Worm (Caenorhabditis elegans) whole organism, L3 larva: ENCODE data around the gene C44H4.6.
A peak's percentile ranks its signal among the peaks of the same experiment; 100 is the strongest.

Experiments used
- R02D3.7 ChIP-seq: fragments of 150-350 bp; optimal IDR thresholded peaks from 2 replicates; lab custom pipeline; 2014; ENCODE audit warnings: missing biosample characterization, missing genetic modification characterization
- ZK546.5 ChIP-seq: sonication (generic microtip); optimal IDR thresholded peaks from 2 replicates; lab custom pipeline; 2017; ENCODE audit warnings: missing biosample characterization, missing genetic modification characterization
- aly-2 ChIP-seq: fragments of 150-350 bp; optimal IDR thresholded peaks from 2 replicates; lab custom pipeline; 2014; ENCODE audit warnings: missing biosample characterization, missing genetic modification characterization
- ama-1 ChIP-seq: fragments of 150-350 bp; optimal IDR thresholded peaks from 2 replicates; lab custom pipeline; 2018
- ceh-16 ChIP-seq: sonication (generic microtip); optimal IDR thresholded peaks from 2 replicates; lab custom pipeline; 2017; ENCODE audit warnings: missing biosample characterization, missing genetic modification characterization
- ceh-28 ChIP-seq: fragments of 150-350 bp; optimal IDR thresholded peaks from 2 replicates; lab custom pipeline; 2014; ENCODE audit warnings: missing biosample characterization, missing genetic modification reagents, missing genetic modification characterization
- ceh-82 ChIP-seq: fragments of 150-350 bp; optimal IDR thresholded peaks from 2 replicates; lab custom pipeline; 2014; ENCODE audit warnings: missing biosample characterization, missing genetic modification characterization
- ceh-9 ChIP-seq: sonication (generic microtip); optimal IDR thresholded peaks from 2 replicates; lab custom pipeline; 2018; ENCODE audit warnings: missing biosample characterization, missing genetic modification characterization
- daf-12 ChIP-seq: fragments of 150-350 bp; optimal IDR thresholded peaks from 2 replicates; lab custom pipeline; 2014; ENCODE audit warnings: missing biosample characterization, missing genetic modification reagents, missing genetic modification characterization
- egl-27 ChIP-seq: sonication (generic microtip); optimal IDR thresholded peaks from 4 replicates; lab custom pipeline; 2017; ENCODE audit warnings: missing biosample characterization, missing genetic modification reagents, missing genetic modification characterization
- egl-5 ChIP-seq: fragments of 150-350 bp; optimal IDR thresholded peaks from 2 replicates; lab custom pipeline; 2017; ENCODE audit warnings: missing biosample characterization, missing genetic modification reagents, missing genetic modification characterization, inconsistent platforms
- elt-1 ChIP-seq: fragments of 150-350 bp; optimal IDR thresholded peaks from 2 replicates; lab custom pipeline; 2014; ENCODE audit warnings: missing biosample characterization, missing genetic modification characterization
- elt-2 ChIP-seq: sonication (generic microtip); optimal IDR thresholded peaks from 2 replicates; lab custom pipeline; 2016; ENCODE audit warnings: missing genetic modification reagents, mild to moderate bottlenecking, missing genetic modification characterization, missing compliant biosample characterization
- elt-3 ChIP-seq, 3 experiments: fragments of 150-350 bp in 1 of 3; sonication (generic microtip) in 2 of 3; optimal IDR thresholded peaks; 2 replicates in 2 of 3; 4 replicates in 1 of 3; lab custom pipeline; 2014 to 2017; ENCODE audit warnings: missing biosample characterization in 3 of 3, missing genetic modification characterization in 3 of 3
- eor-1 ChIP-seq, 2 experiments: fragments of 150-350 bp; optimal IDR thresholded peaks; 2 replicates each; lab custom pipeline; 2014 to 2018; ENCODE audit warnings: missing biosample characterization in 2 of 2, missing genetic modification characterization in 2 of 2
- fkh-10 ChIP-seq: sonication (generic microtip); optimal IDR thresholded peaks from 2 replicates; lab custom pipeline; 2017; ENCODE audit warnings: missing biosample characterization, missing genetic modification reagents, missing genetic modification characterization
- fkh-2 ChIP-seq: fragments of 150-350 bp; optimal IDR thresholded peaks from 2 replicates; lab custom pipeline; 2014; ENCODE audit warnings: missing biosample characterization, missing genetic modification reagents, missing genetic modification characterization
- fos-1 ChIP-seq: fragments of 150-350 bp; optimal IDR thresholded peaks from 2 replicates; lab custom pipeline; 2014; ENCODE audit warnings: missing biosample characterization, missing genetic modification characterization
- hmg-11 ChIP-seq: sonication (generic microtip); optimal IDR thresholded peaks from 2 replicates; lab custom pipeline; 2016; ENCODE audit warnings: missing genetic modification characterization, missing compliant biosample characterization
- jun-1 ChIP-seq: fragments of 150-350 bp; optimal IDR thresholded peaks from 2 replicates; lab custom pipeline; 2014; ENCODE audit warnings: missing biosample characterization, missing genetic modification reagents, missing genetic modification characterization
- lin-15B ChIP-seq: fragments of 150-350 bp; optimal IDR thresholded peaks from 2 replicates; lab custom pipeline; 2014; ENCODE audit warnings: missing biosample characterization, missing genetic modification characterization
- lin-39 ChIP-seq: fragments of 150-350 bp; optimal IDR thresholded peaks from 2 replicates; lab custom pipeline; 2018; ENCODE audit warnings: missing biosample characterization, missing genetic modification reagents, missing genetic modification characterization
- lsy-12 ChIP-seq: sonication (generic microtip); optimal IDR thresholded peaks from 2 replicates; lab custom pipeline; 2016; ENCODE audit warnings: mild to moderate bottlenecking, missing genetic modification characterization, missing compliant biosample characterization
- mdl-1 ChIP-seq: fragments of 150-350 bp; optimal IDR thresholded peaks from 2 replicates; lab custom pipeline; 2014; ENCODE audit warnings: missing biosample characterization, missing genetic modification characterization
- mml-1 ChIP-seq: fragments of 150-350 bp; sonication (generic microtip); optimal IDR thresholded peaks from 3 replicates; lab custom pipeline; 2014; ENCODE audit warnings: missing biosample characterization, missing genetic modification characterization
- nfya-1 ChIP-seq: sonication (generic microtip); optimal IDR thresholded peaks from 2 replicates; lab custom pipeline; 2017; ENCODE audit warnings: missing genetic modification characterization, mild to moderate bottlenecking, missing compliant biosample characterization, antibody characterized with exemption, moderate library complexity; ENCODE audit not compliant: insufficient read depth
- nhr-11 ChIP-seq: fragments of 150-350 bp; optimal IDR thresholded peaks from 2 replicates; lab custom pipeline; 2014; ENCODE audit warnings: missing biosample characterization, missing genetic modification characterization
- nhr-12 ChIP-seq: fragments of 150-350 bp; optimal IDR thresholded peaks from 2 replicates; lab custom pipeline; 2014; ENCODE audit warnings: missing biosample characterization, missing genetic modification characterization
- nhr-23 ChIP-seq: fragments of 150-350 bp; optimal IDR thresholded peaks from 2 replicates; lab custom pipeline; 2014; ENCODE audit warnings: missing biosample characterization, missing genetic modification reagents, missing genetic modification characterization
- nhr-237 ChIP-seq: fragments of 150-350 bp; optimal IDR thresholded peaks from 2 replicates; lab custom pipeline; 2014; ENCODE audit warnings: missing biosample characterization, missing genetic modification characterization
- nhr-25 ChIP-seq: sonication (generic microtip); optimal IDR thresholded peaks from 2 replicates; lab custom pipeline; 2017; ENCODE audit warnings: missing biosample characterization, missing genetic modification characterization
- nhr-28 ChIP-seq: fragments of 150-350 bp; optimal IDR thresholded peaks from 2 replicates; lab custom pipeline; 2014; ENCODE audit warnings: missing biosample characterization, missing genetic modification characterization
- nhr-43 ChIP-seq: sonication (generic microtip); optimal IDR thresholded peaks from 2 replicates; lab custom pipeline; 2016; ENCODE audit warnings: mild to moderate bottlenecking, missing genetic modification characterization, missing compliant biosample characterization; ENCODE audit not compliant: poor library complexity, severe bottlenecking
- nhr-67 ChIP-seq: fragments of 150-350 bp; optimal IDR thresholded peaks from 2 replicates; lab custom pipeline; 2014; ENCODE audit warnings: missing biosample characterization, missing genetic modification characterization
- nhr-76 ChIP-seq: fragments of 150-350 bp; sonication (generic microtip); optimal IDR thresholded peaks from 5 replicates; lab custom pipeline; 2014; ENCODE audit warnings: missing biosample characterization, missing genetic modification characterization
- nhr-77 ChIP-seq: fragments of 150-350 bp; optimal IDR thresholded peaks from 2 replicates; lab custom pipeline; 2014; ENCODE audit warnings: missing biosample characterization, missing genetic modification characterization
- pha-4 ChIP-seq: fragments of 150-350 bp; optimal IDR thresholded peaks from 2 replicates; lab custom pipeline; 2014; ENCODE audit warnings: missing biosample characterization, missing genetic modification reagents, missing genetic modification characterization
- pqm-1 ChIP-seq: fragments of 150-350 bp; optimal IDR thresholded peaks from 2 replicates; lab custom pipeline; 2017; ENCODE audit warnings: missing biosample characterization, missing genetic modification characterization, inconsistent platforms
- sea-2 ChIP-seq: fragments of 150-350 bp; sonication (generic microtip); optimal IDR thresholded peaks from 4 replicates; lab custom pipeline; 2014; ENCODE audit warnings: missing biosample characterization, missing genetic modification reagents, missing genetic modification characterization
- skn-1 ChIP-seq: fragments of 150-350 bp; optimal IDR thresholded peaks from 2 replicates; lab custom pipeline; 2014; ENCODE audit warnings: missing biosample characterization, missing genetic modification characterization
- snpc-4 ChIP-seq: fragments of 150-350 bp; optimal IDR thresholded peaks from 2 replicates; lab custom pipeline; 2014; ENCODE audit warnings: missing biosample characterization, missing genetic modification characterization
- tbx-2 ChIP-seq: sonication (generic microtip); optimal IDR thresholded peaks from 2 replicates; lab custom pipeline; 2016; ENCODE audit warnings: mild to moderate bottlenecking, missing genetic modification characterization, missing compliant biosample characterization
- unc-39 ChIP-seq: sonication (generic microtip); optimal IDR thresholded peaks from 4 replicates; lab custom pipeline; 2017; ENCODE audit warnings: missing biosample characterization, missing genetic modification characterization
- unc-62 ChIP-seq: fragments of 150-350 bp; sonication (generic microtip); optimal IDR thresholded peaks from 4 replicates; lab custom pipeline; 2014; ENCODE audit warnings: missing biosample characterization, missing genetic modification reagents, missing genetic modification characterization
- zag-1 ChIP-seq: fragments of 150-350 bp; optimal IDR thresholded peaks from 2 replicates; lab custom pipeline; 2014; ENCODE audit warnings: missing biosample characterization, missing genetic modification characterization
- ztf-11 ChIP-seq: fragments of 150-350 bp; optimal IDR thresholded peaks from 2 replicates; lab custom pipeline; 2014; ENCODE audit warnings: missing biosample characterization, missing genetic modification characterization
- ztf-4 ChIP-seq: fragments of 150-350 bp; optimal IDR thresholded peaks from 2 replicates; lab custom pipeline; 2014; ENCODE audit warnings: missing biosample characterization, missing genetic modification characterization

The C44H4.6 gene

DNA sequence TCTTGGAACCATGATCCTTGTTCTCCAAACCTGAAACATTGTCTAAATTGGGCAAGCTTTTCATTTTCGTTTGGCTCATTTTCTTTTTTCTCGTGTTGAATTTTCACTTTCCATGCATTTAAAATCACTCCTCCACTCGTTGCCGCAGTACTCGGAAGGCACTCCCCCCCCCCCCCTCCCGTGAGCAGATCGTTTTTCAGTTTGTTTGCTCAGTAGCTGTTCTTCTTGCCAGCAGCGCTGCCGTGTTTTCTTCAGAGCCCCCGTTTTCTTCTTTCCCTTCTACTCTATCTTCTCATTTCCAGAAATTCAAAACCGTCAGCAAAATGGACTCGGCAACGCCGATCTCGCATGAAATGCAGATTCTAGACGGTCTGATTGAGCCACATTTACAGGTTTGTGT, 4.3 kb downstream of the C44H4.6 start, which contains the start of gene C44H4.8:
C44H4.8 (plus strand) TSS at position 301 of the 400 bp plus-strand sequence.
- TF ChIP-seq unc-62 (no peak), jun-1 (no peak), nhr-11 (tag; lab: Kevin White, UChicago) (no peak), nhr-12 (tag; lab: Kevin White, UChicago) (no peak), elt-2 (tag; lab: Kevin White, UChicago) (no peak), nhr-67 (tag; lab: Kevin White, UChicago) (no peak), ama-1 (no peak), nhr-25 (tag; lab: Kevin White, UChicago) (no peak), egl-5 (tag; lab: Kevin White, UChicago) (no peak), pqm-1 (tag; lab: Kevin White, UChicago) (no peak), mdl-1 (tag; lab: Kevin White, UChicago) (no peak), hmg-11 (tag; lab: Kevin White, UChicago) (no peak)

DNA sequence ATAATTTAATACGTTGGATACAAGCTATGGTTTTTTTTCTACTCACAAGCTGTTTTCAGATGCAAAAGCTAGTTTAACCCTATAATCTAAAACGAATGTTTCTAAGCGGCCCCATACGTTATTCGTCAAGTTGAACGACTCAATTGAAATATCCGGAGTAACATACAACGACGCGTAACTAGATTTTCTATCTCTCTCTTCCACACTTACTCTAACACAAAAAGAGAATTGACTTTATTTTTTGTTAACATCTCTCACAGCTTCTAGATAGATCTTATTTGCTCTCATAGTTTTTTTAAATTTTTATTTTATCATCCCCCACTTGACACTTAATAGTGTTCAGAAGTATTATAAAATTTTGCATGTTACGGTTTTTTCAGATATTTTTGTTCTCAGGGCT, 5.9 kb downstream of the C44H4.6 start:
- TF ChIP-seq ama-1: no peak
- TF ChIP-seq lin-15B: no peak
- peak; percentile 91 for TF ChIP-seq fkh-10 (GFP tag; lab: Kevin White, UChicago)

DNA sequence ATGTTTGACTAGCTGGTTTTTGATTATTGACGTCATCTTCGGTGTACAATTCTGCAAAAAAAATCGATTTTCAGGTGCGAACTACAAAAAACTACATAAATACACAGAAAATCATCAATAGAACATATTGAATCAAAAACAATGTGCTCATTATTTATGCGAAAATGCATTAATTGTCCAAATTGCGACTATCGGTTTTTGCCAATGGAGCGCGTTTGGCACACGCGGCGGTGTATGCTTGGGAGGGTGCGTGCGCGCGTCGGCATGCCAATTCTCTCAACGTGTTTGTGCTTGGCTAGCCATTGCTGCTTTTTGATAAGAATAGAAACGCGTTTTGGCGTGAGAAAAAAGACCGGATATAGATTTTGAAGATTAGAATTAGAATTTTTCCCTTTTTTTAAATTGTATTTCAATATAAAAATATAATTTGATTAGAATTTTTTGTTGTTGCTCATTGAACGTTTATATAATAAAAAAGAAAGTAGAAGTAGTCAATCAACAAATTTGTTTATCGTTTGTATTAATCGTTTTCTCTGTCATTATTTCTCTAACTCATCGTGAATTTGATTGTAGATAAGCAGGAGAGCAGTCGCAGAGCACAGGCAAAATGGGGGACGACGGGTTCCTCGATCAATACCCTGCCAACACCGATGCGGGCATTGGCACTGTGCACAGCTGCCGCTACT, 10.0 kb downstream of the C44H4.6 start, which contains the start of the genes C44H4.4 and tap-1:
C44H4.4 (minus strand) TSS at position 51 of the 686 bp plus-strand sequence.
tap-1 (plus strand) TSS at position 574 of the 686 bp plus-strand sequence.
- TF ChIP-seq nhr-76: no peak
- TF ChIP-seq sea-2 (GFP tag; lab: Kevin White, UChicago): no peak
- no peak for TF ChIP-seq ama-1
- TF ChIP-seq aly-2: no peak
- no peak for TF ChIP-seq nhr-23 (tag; lab: Kevin White, UChicago)
- no peak for TF ChIP-seq ceh-28 (tag; lab: Kevin White, UChicago)
- TF ChIP-seq egl-5 (tag; lab: Kevin White, UChicago): peak; percentile 15
- TF ChIP-seq eor-1 (tag; optimal IDR thresholded peaks at IDR 0.05; lab: Kevin White, UChicago): no peak
- no peak for TF ChIP-seq fos-1
- no peak for TF ChIP-seq nhr-237 (tag; lab: Kevin White, UChicago)
- peak; percentile 11 for TF ChIP-seq nhr-25 (tag; lab: Kevin White, UChicago)
- no peak for TF ChIP-seq nhr-43 (tag; lab: Kevin White, UChicago)
- no peak for TF ChIP-seq R02D3.7 (tag; lab: Kevin White, UChicago)
- TF ChIP-seq ztf-11 (tag; lab: Kevin White, UChicago): no peak
- TF ChIP-seq ztf-4: no peak
- TF ChIP-seq jun-1: no peak
- TF ChIP-seq snpc-4 (tag; lab: Kevin White, UChicago): no peak
- no peak for TF ChIP-seq zag-1 (tag; lab: Kevin White, UChicago)
- TF ChIP-seq fkh-2 (tag; lab: Kevin White, UChicago): no peak
- no peak for TF ChIP-seq nhr-11 (tag; lab: Kevin White, UChicago)
- no peak for TF ChIP-seq ceh-9 (tag; lab: Kevin White, UChicago)
- no peak for TF ChIP-seq ceh-16
- TF ChIP-seq lin-39: peak; percentile 51
- no peak for TF ChIP-seq elt-3 (tag; optimal IDR thresholded peaks at IDR 0.05; lab: Kevin White, UChicago)
- TF ChIP-seq pha-4: peak; percentile 10
- TF ChIP-seq unc-62: no peak
- TF ChIP-seq daf-12 (tag; lab: Kevin White, UChicago): no peak
- no peak for TF ChIP-seq unc-39 (tag; lab: Kevin White, UChicago)
- TF ChIP-seq nfya-1 (tag; lab: Kevin White, UChicago): no peak
- TF ChIP-seq skn-1 (tag; lab: Kevin White, UChicago): no peak
- no peak for TF ChIP-seq nhr-67 (tag; lab: Kevin White, UChicago)
- TF ChIP-seq lin-15B: peak; percentile 42
- no peak for TF ChIP-seq mdl-1 (tag; lab: Kevin White, UChicago)
- TF ChIP-seq egl-27 (tag; lab: Kevin White, UChicago): no peak
- peak; percentile 5 for TF ChIP-seq pqm-1 (tag; lab: Kevin White, UChicago)
- no peak for TF ChIP-seq fkh-10 (GFP tag; lab: Kevin White, UChicago)
- TF ChIP-seq nhr-12 (tag; lab: Kevin White, UChicago): no peak
- no peak for TF ChIP-seq ZK546.5 (tag; lab: Kevin White, UChicago)
- no peak for TF ChIP-seq lsy-12 (tag; lab: Kevin White, UChicago)
- TF ChIP-seq nhr-28 (tag; lab: Kevin White, UChicago): no peak
- TF ChIP-seq tbx-2 (tag; lab: Kevin White, UChicago): no peak
- no peak for TF ChIP-seq ceh-82 (tag; lab: Kevin White, UChicago)
- no peak for TF ChIP-seq elt-1
- TF ChIP-seq elt-2 (tag; lab: Kevin White, UChicago): peak; percentile 59
- TF ChIP-seq hmg-11 (tag; lab: Kevin White, UChicago): peak; percentile 51
- no peak for TF ChIP-seq mml-1 (tag; lab: Kevin White, UChicago)
- TF ChIP-seq nhr-77 (tag; lab: Kevin White, UChicago): no peak
- TF ChIP-seq, all 47 proteins: peak for 8
